Worm (Caenorhabditis elegans): ENCODE data around the gene gldi-11.

Gene gldi-11

DNA sequence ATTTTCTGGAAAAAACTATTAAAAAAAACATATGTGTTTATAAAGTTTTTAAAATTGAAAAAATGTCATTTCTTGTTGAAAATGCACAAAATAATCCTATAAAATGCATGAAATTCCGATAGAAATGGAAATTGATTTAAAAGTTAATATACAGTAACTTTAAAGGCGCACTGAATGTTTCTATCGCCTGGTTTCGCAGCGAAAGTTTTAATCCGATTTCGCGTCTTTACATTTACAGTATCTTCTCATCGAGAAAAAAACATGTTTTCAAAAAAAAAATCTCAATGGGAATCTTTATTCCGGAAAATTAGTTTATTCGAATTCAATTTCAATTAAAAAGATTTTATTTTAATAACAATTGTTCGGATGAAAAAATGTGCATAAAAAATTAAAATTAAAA is 31.4 kb downstream of the gldi-11 start, which contains the start of gene R05F9.11:
TSS of gene R05F9.11 (minus strand) at position 5 of the 400 bp plus-strand sequence.
- TF ChIP-seq nhr-6 (tag; optimal IDR thresholded peaks at IDR 0.05): no peak
- no peak for TF ChIP-seq sma-3 (GFP tag; optimal IDR thresholded peaks at IDR 0.05)
- TF ChIP-seq nhr-129 (tag; optimal IDR thresholded peaks at IDR 0.05): no peak
- no peak for TF ChIP-seq R02D3.7 (tag; optimal IDR thresholded peaks at IDR 0.05)
- TF ChIP-seq elt-3 (tag; optimal IDR thresholded peaks at IDR 0.05): no peak
- TF ChIP-seq nhr-21 (tag; optimal IDR thresholded peaks at IDR 0.05): no peak
- no peak for TF ChIP-seq nhr-77 (tag; optimal IDR thresholded peaks at IDR 0.05)
- no peak for TF ChIP-seq F13H6.1 (tag; optimal IDR thresholded peaks at IDR 0.05)
- no peak for TF ChIP-seq ama-1 (optimal IDR thresholded peaks at IDR 0.05)
- TF ChIP-seq mbf-1 (tag; optimal IDR thresholded peaks at IDR 0.05): no peak
- TF ChIP-seq blmp-1 (tag; optimal IDR thresholded peaks at IDR 0.05; ENCODE audit: insufficient read depth): no peak
- no peak for TF ChIP-seq fos-1 (tag; optimal IDR thresholded peaks at IDR 0.05)
- no peak for TF ChIP-seq lin-11 (tag; optimal IDR thresholded peaks at IDR 0.05)
- no peak for TF ChIP-seq peb-1 (tag; optimal IDR thresholded peaks at IDR 0.05)
- TF ChIP-seq nhr-11 (tag; optimal IDR thresholded peaks at IDR 0.05): no peak
- TF ChIP-seq sem-4 (tag; optimal IDR thresholded peaks at IDR 0.05): no peak
- TF ChIP-seq C34F6.9 (tag; optimal IDR thresholded peaks at IDR 0.05): no peak
- TF ChIP-seq dmd-4 (tag; optimal IDR thresholded peaks at IDR 0.05): no peak

DNA sequence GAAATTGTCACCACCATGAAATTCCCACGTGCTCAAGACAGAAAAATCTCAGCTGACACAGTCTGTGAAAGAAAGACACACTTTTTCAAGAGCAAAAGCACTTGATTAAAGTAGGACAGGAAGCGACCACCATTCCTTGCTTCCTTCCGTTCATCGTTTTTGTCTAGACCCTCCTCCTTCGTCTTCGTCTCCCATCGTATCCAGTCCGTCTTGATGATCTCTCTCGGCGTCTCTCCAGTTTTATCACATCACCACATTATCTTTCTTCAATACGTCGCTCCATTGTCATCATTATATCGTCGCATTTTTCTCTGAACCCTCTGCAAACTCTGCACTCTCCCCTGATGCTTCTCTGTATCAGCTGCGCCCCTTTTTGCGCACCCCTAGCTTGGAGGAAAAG is 37.4 kb downstream of the gldi-11 start:
- no peak for TF ChIP-seq gmeb-1 (tag; optimal IDR thresholded peaks at IDR 0.05)
- no peak for TF ChIP-seq nhr-77 (tag; optimal IDR thresholded peaks at IDR 0.05)
- TF ChIP-seq sem-4 (tag; optimal IDR thresholded peaks at IDR 0.05): no peak
- no peak for TF ChIP-seq snpc-4 (tag; optimal IDR thresholded peaks at IDR 0.05)
- no peak for TF ChIP-seq ama-1 (optimal IDR thresholded peaks at IDR 0.05)
- TF ChIP-seq blmp-1 (tag; optimal IDR thresholded peaks at IDR 0.05; ENCODE audit: insufficient read depth): no peak
- TF ChIP-seq zag-1 (tag; optimal IDR thresholded peaks at IDR 0.05): peak; percentile 22
- TF ChIP-seq aly-2 (tag; optimal IDR thresholded peaks at IDR 0.05): no peak
- TF ChIP-seq F13H6.1 (tag; optimal IDR thresholded peaks at IDR 0.05): peak; percentile 28
- no peak for TF ChIP-seq mdl-1 (tag; optimal IDR thresholded peaks at IDR 0.05)
- TF ChIP-seq mab-5 (tag; optimal IDR thresholded peaks at IDR 0.05): no peak
- no peak for TF ChIP-seq lin-39 (tag; optimal IDR thresholded peaks at IDR 0.05)
- no peak for TF ChIP-seq crh-2 (tag; optimal IDR thresholded peaks at IDR 0.05)
- TF ChIP-seq sma-3 (GFP tag; optimal IDR thresholded peaks at IDR 0.05): peak; percentile 7
- TF ChIP-seq egl-27 (tag; optimal IDR thresholded peaks at IDR 0.05): no peak
- TF ChIP-seq ztf-4 (tag; optimal IDR thresholded peaks at IDR 0.05): peak; percentile 25
- no peak for TF ChIP-seq alr-1 (tag; optimal IDR thresholded peaks at IDR 0.05)
- TF ChIP-seq lin-13 (GFP tag; optimal IDR thresholded peaks at IDR 0.05): no peak
- no peak for TF ChIP-seq unc-62 (GFP tag; optimal IDR thresholded peaks at IDR 0.05)
- peak in 1 of 2 experiments; percentile 25 for TF ChIP-seq lsy-2 (tag; optimal IDR thresholded peaks at IDR 0.05)
- no peak for TF ChIP-seq dmd-4 (tag; optimal IDR thresholded peaks at IDR 0.05)
- peak; percentile 62 for TF ChIP-seq unc-55 (GFP tag; optimal IDR thresholded peaks at IDR 0.05)
- no peak for TF ChIP-seq skn-1 (tag; optimal IDR thresholded peaks at IDR 0.05)
- no peak for TF ChIP-seq ceh-82 (tag; optimal IDR thresholded peaks at IDR 0.05)
- no peak for TF ChIP-seq nhr-25 (tag; optimal IDR thresholded peaks at IDR 0.05)
- no peak for TF ChIP-seq R02D3.7 (tag; optimal IDR thresholded peaks at IDR 0.05)
- TF ChIP-seq Y55F3AM.14 (GFP tag; optimal IDR thresholded peaks at IDR 0.05): peak; percentile 18
- no peak for TF ChIP-seq ztf-1 (GFP tag; conservative IDR thresholded peaks at IDR 0.05)
- no peak for TF ChIP-seq ceh-16 (tag; optimal IDR thresholded peaks at IDR 0.05)
- TF ChIP-seq nhr-129 (tag; optimal IDR thresholded peaks at IDR 0.05): peak; percentile 43
- no peak for TF ChIP-seq nhr-6 (tag; optimal IDR thresholded peaks at IDR 0.05)
- no peak for TF ChIP-seq nhr-21 (tag; optimal IDR thresholded peaks at IDR 0.05)
- TF ChIP-seq nhr-10 (tag; optimal IDR thresholded peaks at IDR 0.05): no peak
- TF ChIP-seq elt-1 (tag; optimal IDR thresholded peaks at IDR 0.05): no peak
- no peak for TF ChIP-seq ZK546.5 (tag; optimal IDR thresholded peaks at IDR 0.05)
- no peak for TF ChIP-seq elt-3 (tag; optimal IDR thresholded peaks at IDR 0.05)
- no peak for TF ChIP-seq mbf-1 (tag; optimal IDR thresholded peaks at IDR 0.05)
- TF ChIP-seq peb-1 (tag; optimal IDR thresholded peaks at IDR 0.05): no peak
- no peak for TF ChIP-seq nhr-23 (tag; optimal IDR thresholded peaks at IDR 0.05)
- TF ChIP-seq fos-1 (tag; optimal IDR thresholded peaks at IDR 0.05): peak; percentile 10
- peak; percentile 40 for TF ChIP-seq C34F6.9 (tag; optimal IDR thresholded peaks at IDR 0.05)
- TF ChIP-seq nhr-11 (tag; optimal IDR thresholded peaks at IDR 0.05): no peak
- TF ChIP-seq unc-39 (tag; optimal IDR thresholded peaks at IDR 0.05): no peak
- no peak for TF ChIP-seq lin-11 (tag; optimal IDR thresholded peaks at IDR 0.05)
- TF ChIP-seq nhr-12 (tag; optimal IDR thresholded peaks at IDR 0.05): no peak
- peak; percentile 25 for TF ChIP-seq sma-9 (GFP tag; optimal IDR thresholded peaks at IDR 0.05)
- TF ChIP-seq sma-9 (tag; optimal IDR thresholded peaks at IDR 0.05): no peak
- TF ChIP-seq ztf-11 (tag; optimal IDR thresholded peaks at IDR 0.05): no peak
- TF ChIP-seq nhr-237 (tag; optimal IDR thresholded peaks at IDR 0.05): no peak
